Fruit fly (Drosophila melanogaster) Kc167 (cell line): ENCODE results near the gene H15.

ENCODE experiments used
- Myc ChIP-seq: fragments of >200 bp; optimal IDR thresholded peaks from 2 replicates; lab custom pipeline; 2017; ENCODE audit warnings: missing external identifiers
- h ChIP-seq: fragments of >200 bp; optimal IDR thresholded peaks from 3 replicates; lab custom pipeline; 2018; ENCODE audit warnings: missing external identifiers
- insv ChIP-seq: fragments of >200 bp; optimal IDR thresholded peaks from 3 replicates; lab custom pipeline; 2018; ENCODE audit warnings: missing external identifiers
- psq ChIP-seq: fragments of >200 bp; optimal IDR thresholded peaks from 2 replicates; lab custom pipeline; 2017; ENCODE audit warnings: missing external identifiers

DNA sequence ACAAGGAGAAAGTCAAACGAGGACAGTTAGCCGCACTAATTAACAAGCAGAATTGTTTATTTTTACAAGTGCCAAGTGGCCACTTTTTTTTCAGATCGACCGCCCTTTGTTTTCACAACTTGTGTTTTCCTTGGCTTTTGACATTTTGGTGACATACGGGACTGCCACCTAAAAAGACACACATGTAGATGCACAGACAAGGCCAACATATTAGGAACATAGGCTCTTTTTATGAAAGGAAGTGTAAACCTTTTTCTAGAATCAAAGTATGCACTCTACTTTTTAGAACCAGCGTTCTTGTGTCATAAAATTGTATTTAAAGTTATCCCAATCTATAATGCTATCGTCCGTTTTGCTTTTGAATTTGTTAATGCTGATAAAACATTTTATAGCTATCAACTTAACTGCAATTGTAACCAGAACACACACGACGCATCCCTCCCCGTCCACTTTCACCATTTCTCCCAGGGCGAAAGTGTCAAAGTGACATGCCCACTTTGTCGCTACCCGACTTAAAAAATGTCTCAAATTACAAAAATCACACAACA is 55.7 kb downstream of the H15 start:
- TF ChIP-seq Myc (lab: Kevin White, UChicago) (no peak), h (lab: Kevin White, UChicago) (no peak), insv (lab: Kevin White, UChicago) (no peak), psq (lab: Kevin White, UChicago) (no peak)
